Fruit fly (Drosophila melanogaster) whole organism, embryonic: Measurements from ENCODE around the gene JIL-1.
A peak's percentile ranks its signal among the peaks of the same experiment; 100 is the strongest.

Experiments
- Blimp-1 ChIP-seq: fragments of 200-800 bp; sonication (Bioruptor generic); optimal IDR thresholded peaks from 3 replicates; lab custom pipeline; 2018; ENCODE audit warnings: missing biosample characterization, missing genetic modification characterization, mild to moderate bottlenecking, moderate library complexity, missing genetic modification reagents
- CG10321 ChIP-seq: fragments of 200-800 bp; sonication (Bioruptor generic); IDR thresholded peaks from 2 replicates; pipeline ENCODE4 v1.3.6; 2022; ENCODE audit warnings: missing biosample characterization, missing genetic modification characterization
- CG11247 ChIP-seq: fragments of 200-800 bp; sonication (Bioruptor generic); IDR thresholded peaks from 2 replicates; pipeline ENCODE4 v1.3.6; 2022; ENCODE audit warnings: missing biosample characterization, missing genetic modification characterization
- CG12236 ChIP-seq: fragments of 200-800 bp; sonication (Bioruptor generic); optimal IDR thresholded peaks from 2 replicates; lab custom pipeline; 2016; ENCODE audit warnings: missing biosample characterization, missing genetic modification characterization
- CG1529 ChIP-seq: fragments of 200-800 bp; sonication (Bioruptor generic); optimal IDR thresholded peaks from 3 replicates; lab custom pipeline; 2018; ENCODE audit warnings: missing biosample characterization, missing genetic modification characterization
- CG1832 ChIP-seq: fragments of 200-800 bp; sonication (Bioruptor generic); optimal IDR thresholded peaks from 2 replicates; lab custom pipeline; 2017; ENCODE audit warnings: missing biosample characterization, mild to moderate bottlenecking, missing genetic modification characterization, inconsistent platforms
- CG18599 ChIP-seq: fragments of 200-800 bp; sonication (Bioruptor generic); optimal IDR thresholded peaks from 3 replicates; lab custom pipeline; 2017; ENCODE audit warnings: missing biosample characterization, missing genetic modification characterization, mild to moderate bottlenecking, moderate library complexity, missing genetic modification reagents
- CG2116 ChIP-seq: fragments of 200-800 bp; sonication (Bioruptor generic); optimal IDR thresholded peaks from 3 replicates; lab custom pipeline; 2018; ENCODE audit warnings: missing biosample characterization, mild to moderate bottlenecking, missing genetic modification characterization
- CG2678 ChIP-seq: fragments of 200-800 bp; sonication (Bioruptor generic); optimal IDR thresholded peaks from 3 replicates; lab custom pipeline; 2019; ENCODE audit warnings: missing biosample characterization, mild to moderate bottlenecking, missing genetic modification characterization, moderate library complexity
- CG31224 ChIP-seq: fragments of 200-800 bp; sonication (Bioruptor generic); IDR thresholded peaks from 2 replicates; pipeline ENCODE4 v1.3.6; 2022; ENCODE audit warnings: missing biosample characterization, missing genetic modification characterization
- CG31441 ChIP-seq: fragments of 200-800 bp; sonication (Bioruptor generic); IDR thresholded peaks from 2 replicates; pipeline ENCODE4 v1.3.6; 2022; ENCODE audit warnings: missing biosample characterization, missing genetic modification characterization
- CG4707 ChIP-seq: fragments of 200-800 bp; sonication (Bioruptor generic); optimal IDR thresholded peaks from 2 replicates; lab custom pipeline; 2018; ENCODE audit warnings: missing biosample characterization, mild to moderate bottlenecking, missing genetic modification characterization, moderate library complexity
- CG6765 ChIP-seq: fragments of 200-800 bp; sonication (Bioruptor generic); optimal IDR thresholded peaks from 3 replicates; lab custom pipeline; 2017; ENCODE audit warnings: missing biosample characterization, mild to moderate bottlenecking, missing genetic modification characterization
- CG7372 ChIP-seq: fragments of 200-800 bp; sonication (Bioruptor generic); IDR thresholded peaks from 2 replicates; pipeline ENCODE4 v1.3.6; 2022; ENCODE audit warnings: missing biosample characterization, missing genetic modification characterization
- CG7556 ChIP-seq: fragments of 200-800 bp; sonication (Bioruptor generic); optimal IDR thresholded peaks from 2 replicates; lab custom pipeline; 2017; ENCODE audit warnings: missing biosample characterization, mild to moderate bottlenecking, missing genetic modification characterization
- CG7745 ChIP-seq: fragments of 200-800 bp; sonication (Bioruptor generic); optimal IDR thresholded peaks from 2 replicates; lab custom pipeline; 2018; ENCODE audit warnings: missing biosample characterization, mild to moderate bottlenecking, missing genetic modification characterization, moderate library complexity
- CG8089 ChIP-seq: fragments of 200-800 bp; sonication (Bioruptor generic); optimal IDR thresholded peaks from 3 replicates; lab custom pipeline; 2016; ENCODE audit warnings: missing biosample characterization, missing genetic modification characterization
- CG8359 ChIP-seq: fragments of 200-800 bp; sonication (Bioruptor generic); optimal IDR thresholded peaks from 2 replicates; lab custom pipeline; 2017; ENCODE audit warnings: missing biosample characterization, mild to moderate bottlenecking, missing genetic modification characterization, borderline replicate concordance
- CG8924 ChIP-seq: fragments of 200-800 bp; optimal IDR thresholded peaks from 3 replicates; lab custom pipeline; 2019; ENCODE audit warnings: missing biosample characterization, mild to moderate bottlenecking, missing genetic modification characterization, moderate library complexity
- Chrac-16 ChIP-seq: fragments of 200-800 bp; sonication (Bioruptor generic); optimal IDR thresholded peaks from 3 replicates; lab custom pipeline; 2016; ENCODE audit warnings: missing biosample characterization, missing genetic modification characterization
- CrebB ChIP-seq: fragments of 200-800 bp; sonication (Bioruptor generic); optimal IDR thresholded peaks from 3 replicates; lab custom pipeline; 2018; ENCODE audit warnings: missing biosample characterization, mild to moderate bottlenecking, missing genetic modification characterization
- E2f1 ChIP-seq: fragments of 200-800 bp; sonication (Bioruptor generic); IDR thresholded peaks from 2 replicates; pipeline ENCODE4 v1.3.6; 2022; ENCODE audit warnings: missing biosample characterization, missing genetic modification characterization
- Fer1 ChIP-seq: fragments of 200-800 bp; sonication (Bioruptor generic); optimal IDR thresholded peaks from 2 replicates; lab custom pipeline; 2017; ENCODE audit warnings: missing biosample characterization, mild to moderate bottlenecking, missing genetic modification characterization
- Fer3 ChIP-seq: fragments of 200-800 bp; sonication (Bioruptor generic); optimal IDR thresholded peaks from 2 replicates; lab custom pipeline; 2018; ENCODE audit warnings: missing biosample characterization, mild to moderate bottlenecking, missing genetic modification characterization, moderate library complexity
- HLH54F ChIP-seq: fragments of 200-800 bp; sonication (Bioruptor generic); optimal IDR thresholded peaks from 3 replicates; lab custom pipeline; 2016; ENCODE audit warnings: missing biosample characterization, missing genetic modification characterization
- Hr39 ChIP-seq: fragments of >200 bp; optimal IDR thresholded peaks from 2 replicates; lab custom pipeline; 2017
- Hsf ChIP-seq: fragments of 200-800 bp; sonication (Bioruptor generic); optimal IDR thresholded peaks from 3 replicates; lab custom pipeline; 2016; ENCODE audit warnings: missing biosample characterization, missing genetic modification characterization
- Jarid2 ChIP-seq: fragments of 200-800 bp; sonication (Bioruptor generic); optimal IDR thresholded peaks from 3 replicates; lab custom pipeline; 2017; ENCODE audit warnings: mild to moderate bottlenecking, missing biosample characterization, missing genetic modification reagents, missing genetic modification characterization
- MTF-1 ChIP-seq: fragments of 200-800 bp; sonication (Bioruptor generic); optimal IDR thresholded peaks from 2 replicates; lab custom pipeline; 2018; ENCODE audit warnings: missing biosample characterization, mild to moderate bottlenecking, missing genetic modification characterization, borderline replicate concordance
- Mes4 ChIP-seq: fragments of 200-800 bp; sonication (Bioruptor generic); optimal IDR thresholded peaks from 2 replicates; lab custom pipeline; 2016; ENCODE audit warnings: missing biosample characterization, missing genetic modification characterization
- Mrtf ChIP-seq: fragments of 200-800 bp; sonication (Bioruptor generic); IDR thresholded peaks from 3 replicates; pipeline ENCODE4 v1.3.6; 2022; ENCODE audit warnings: missing biosample characterization, missing genetic modification characterization
- Oli ChIP-seq: fragments of 200-800 bp; sonication (Bioruptor generic); optimal IDR thresholded peaks from 2 replicates; lab custom pipeline; 2018; ENCODE audit warnings: missing biosample characterization, mild to moderate bottlenecking, missing genetic modification characterization, moderate library complexity
- Sry-β ChIP-seq: fragments of 200-800 bp; sonication (Bioruptor generic); optimal IDR thresholded peaks from 2 replicates; lab custom pipeline; 2018; ENCODE audit warnings: missing biosample characterization, mild to moderate bottlenecking, missing genetic modification characterization, moderate library complexity
- Trl ChIP-seq, 3 experiments: fragments of >200 bp in 2 of 3; fragments of 200-800 bp in 1 of 3; sonication (Bioruptor generic) in 1 of 3; optimal IDR thresholded peaks; 2 replicates in 1 of 3; 3 replicates in 2 of 3; lab custom pipeline; 2016 to 2017; ENCODE audit warnings: missing biosample characterization in 1 of 3, missing genetic modification characterization in 1 of 3
- Xrp1 ChIP-seq: fragments of 200-800 bp; sonication (Bioruptor generic); IDR thresholded peaks from 2 replicates; pipeline ENCODE4 v1.3.6; 2022; ENCODE audit warnings: missing biosample characterization, missing genetic modification characterization
- YL-1 ChIP-seq: fragments of 200-800 bp; sonication (Bioruptor generic); optimal IDR thresholded peaks from 3 replicates; lab custom pipeline; 2017; ENCODE audit warnings: missing biosample characterization, mild to moderate bottlenecking, missing genetic modification characterization
- aop ChIP-seq: fragments of 200-800 bp; sonication (Bioruptor generic); IDR thresholded peaks from 2 replicates; pipeline ENCODE4 v1.3.6; 2022; ENCODE audit warnings: missing biosample characterization, missing genetic modification characterization
- ato ChIP-seq: fragments of 200-800 bp; sonication (Bioruptor generic); IDR thresholded peaks from 2 replicates; pipeline ENCODE4 v1.3.6; 2022; ENCODE audit warnings: missing biosample characterization, missing genetic modification characterization; ENCODE audit not compliant: partially characterized antibody
- az2 ChIP-seq: fragments of 200-800 bp; sonication (Bioruptor generic); optimal IDR thresholded peaks from 3 replicates; lab custom pipeline; 2016; ENCODE audit warnings: missing biosample characterization, missing genetic modification characterization
- chm ChIP-seq: fragments of 200-800 bp; sonication (Bioruptor generic); IDR thresholded peaks from 2 replicates; pipeline ENCODE4 v1.3.6; 2022; ENCODE audit warnings: missing biosample characterization, missing genetic modification characterization
- danr ChIP-seq: fragments of 200-800 bp; sonication (Bioruptor generic); IDR thresholded peaks from 2 replicates; pipeline ENCODE4 v1.3.6; 2022; ENCODE audit warnings: missing biosample characterization, missing genetic modification characterization
- fu2 ChIP-seq: fragments of 200-800 bp; sonication (Bioruptor generic); optimal IDR thresholded peaks from 2 replicates; lab custom pipeline; 2016; ENCODE audit warnings: missing biosample characterization, missing genetic modification characterization
- ham ChIP-seq: fragments of 200-800 bp; sonication (Bioruptor generic); IDR thresholded peaks from 2 replicates; pipeline ENCODE4 v1.3.6; 2022; ENCODE audit warnings: missing biosample characterization, missing genetic modification characterization
- phol ChIP-seq: fragments of 200-800 bp; sonication (Bioruptor generic); optimal IDR thresholded peaks from 3 replicates; lab custom pipeline; 2018; ENCODE audit warnings: missing biosample characterization, mild to moderate bottlenecking, missing genetic modification characterization, moderate library complexity
- pnt ChIP-seq: fragments of 200-800 bp; sonication (Bioruptor generic); optimal IDR thresholded peaks from 3 replicates; lab custom pipeline; 2016; ENCODE audit warnings: missing biosample characterization, missing genetic modification characterization
- psq ChIP-seq: fragments of 200-800 bp; sonication (Bioruptor generic); optimal IDR thresholded peaks from 2 replicates; lab custom pipeline; 2017; ENCODE audit warnings: missing biosample characterization, missing genetic modification characterization
- slbo ChIP-seq: fragments of 200-800 bp; sonication (Bioruptor generic); IDR thresholded peaks from 2 replicates; pipeline ENCODE4 v1.3.6; 2022; ENCODE audit warnings: missing biosample characterization, missing genetic modification characterization
- so ChIP-seq: fragments of 200-800 bp; sonication (Bioruptor generic); IDR thresholded peaks from 3 replicates; pipeline ENCODE4 v1.3.6; 2022; ENCODE audit warnings: missing biosample characterization, missing genetic modification characterization
- tup ChIP-seq: fragments of 200-800 bp; sonication (Bioruptor generic); optimal IDR thresholded peaks from 2 replicates; lab custom pipeline; 2016; ENCODE audit warnings: missing biosample characterization, mild to moderate bottlenecking, missing genetic modification characterization, moderate library complexity
- usp ChIP-seq: fragments of >200 bp; optimal IDR thresholded peaks from 2 replicates; lab custom pipeline; 2017; ENCODE audit warnings: missing biosample characterization, missing genetic modification characterization

JIL-1 gene

dm6 chr3L:11097982-11098663 lies 5.1 kb upstream of the JIL-1 start, which contains the start of the genes Irbp18 and APP-BP1 (continued):
- TF ChIP-seq pnt (GFP tag; lab: Kevin White, UChicago) (peak; percentile 89), chm (GFP tag; lab: Robert Waterston, UW) (peak; percentile 79), CG2678 (tag; lab: Kevin White, UChicago) (peak; percentile 95), CG8359 (peak; percentile 74), Fer1 (GFP tag; lab: Kevin White, UChicago) (peak; percentile 94), CrebB (tag; lab: Kevin White, UChicago) (peak; percentile 83), MTF-1 (GFP tag; lab: Kevin White, UChicago) (peak; percentile 66), CG18599 (peak; percentile 95), Fer3 (tag; lab: Kevin White, UChicago) (peak; percentile 90), Trl (optimal IDR thresholded peaks at IDR 0.05; lab: Kevin White, UChicago) (no peak), Trl (GFP tag; optimal IDR thresholded peaks at IDR 0.05; lab: Kevin White, UChicago) (peak; percentile 92), ham (GFP tag; lab: Robert Waterston, UW) (no peak), CG31441 (GFP tag; lab: Robert Waterston, UW) (peak; percentile 95), CG7745 (no peak), so (GFP tag; lab: Robert Waterston, UW) (peak; percentile 91), Jarid2 (peak; percentile 76), E2f1 (GFP tag; lab: Robert Waterston, UW) (peak; percentile 90), Chrac-16 (GFP tag; lab: Kevin White, UChicago) (peak; percentile 93), CG1529 (GFP tag; lab: Kevin White, UChicago) (peak; percentile 86), tup (peak; percentile 92), HLH54F (GFP tag; lab: Kevin White, UChicago) (peak; percentile 96), CG1832 (GFP tag; lab: Kevin White, UChicago) (no peak), psq (GFP tag; lab: Kevin White, UChicago) (peak; percentile 86), CG6765 (GFP tag; lab: Kevin White, UChicago) (peak; percentile 88), Xrp1 (GFP tag; lab: Robert Waterston, UW) (peak; percentile 93), CG12236 (GFP tag; lab: Kevin White, UChicago) (peak; percentile 90), CG10321 (GFP tag; lab: Robert Waterston, UW) (peak; percentile 39; the same call in 1 of the 2 replicates), phol (tag; lab: Kevin White, UChicago) (peak; percentile 93), CG7372 (GFP tag; lab: Robert Waterston, UW) (peak; percentile 84), aop (GFP tag; lab: Robert Waterston, UW) (peak; percentile 53; the same call in 1 of the 2 replicates), CG4707 (GFP tag; lab: Kevin White, UChicago) (peak; percentile 63), CG8924 (peak; percentile 94), CG2116 (GFP tag; lab: Kevin White, UChicago) (peak; percentile 88), usp (no peak), YL-1 (GFP tag; lab: Kevin White, UChicago) (peak; percentile 88), CG7556 (GFP tag; lab: Kevin White, UChicago) (peak; percentile 96), Mes4 (GFP tag; lab: Kevin White, UChicago) (peak; percentile 90), CG31224 (peak; percentile 81), CG8089 (GFP tag; lab: Kevin White, UChicago) (peak; percentile 92), Hsf (peak; percentile 97), ato (no peak), CG11247 (GFP tag; lab: Robert Waterston, UW) (peak; percentile 88), slbo (GFP tag; lab: Robert Waterston, UW) (peak; percentile 88), Oli (tag; lab: Kevin White, UChicago) (peak; percentile 93), Blimp-1 (GFP tag; lab: Kevin White, UChicago) (peak; percentile 90), fu2 (GFP tag; lab: Kevin White, UChicago) (peak; percentile 92), Hr39 (no peak), az2 (peak; percentile 96), Mrtf (GFP tag; lab: Robert Waterston, UW) (peak; percentile 81), Sry-β (GFP tag; lab: Kevin White, UChicago) (peak; percentile 37), danr (GFP tag; lab: Robert Waterston, UW) (peak; percentile 81)
